Fruit fly (Drosophila melanogaster) whole organism, wandering third instar larva: ENCODE measurements around the gene Fer2.

Source experiments
- CG32264 ChIP-seq: fragments of 200-800 bp; sonication (Bioruptor generic); optimal IDR thresholded peaks from 2 replicates; lab custom pipeline; 2016; ENCODE audit warnings: missing biosample characterization, missing genetic modification characterization
- CG9705 ChIP-seq: fragments of 200-800 bp; sonication (Bioruptor generic); optimal IDR thresholded peaks from 2 replicates; lab custom pipeline; 2018; ENCODE audit warnings: missing biosample characterization, mild to moderate bottlenecking, missing genetic modification characterization
- CrebA ChIP-seq: fragments of 200-800 bp; sonication (Bioruptor generic); optimal IDR thresholded peaks from 2 replicates; lab custom pipeline; 2016; ENCODE audit warnings: missing biosample characterization, mild to moderate bottlenecking, missing genetic modification characterization, borderline replicate concordance
- Dfd ChIP-seq: fragments of >200 bp; optimal IDR thresholded peaks from 2 replicates; lab custom pipeline; 2017; ENCODE audit warnings: missing biosample characterization, missing genetic modification characterization
- Dif ChIP-seq: fragments of 200-275, 200-300 bp; sonication (Bioruptor generic); optimal IDR thresholded peaks from 2 replicates; lab custom pipeline; 2018; ENCODE audit warnings: missing biosample characterization, missing genetic modification characterization; ENCODE audit not compliant: partially characterized antibody
- GATAd ChIP-seq: sonication (Bioruptor generic); optimal IDR thresholded peaks from 2 replicates; lab custom pipeline; 2016; ENCODE audit warnings: missing biosample characterization, missing genetic modification characterization
- HLH106 ChIP-seq: fragments of 200-800 bp; optimal IDR thresholded peaks from 3 replicates; lab custom pipeline; 2019; ENCODE audit warnings: missing biosample characterization, mild to moderate bottlenecking, missing genetic modification characterization, moderate library complexity
- Hr78 ChIP-seq: fragments of >200 bp; optimal IDR thresholded peaks from 2 replicates; lab custom pipeline; 2017; ENCODE audit warnings: missing biosample characterization, missing genetic modification characterization
- Hr83 ChIP-seq: fragments of 200-300 bp; sonication (Bioruptor generic); optimal IDR thresholded peaks from 2 replicates; lab custom pipeline; 2016; ENCODE audit warnings: missing biosample characterization, mild to moderate bottlenecking, missing genetic modification characterization, moderate library complexity; ENCODE audit not compliant: poor library complexity, severe bottlenecking
- Jra ChIP-seq: sonication (Bioruptor generic); optimal IDR thresholded peaks from 2 replicates; lab custom pipeline; 2016; ENCODE audit warnings: missing biosample characterization, missing genetic modification characterization
- Mio ChIP-seq: sonication (Bioruptor generic); optimal IDR thresholded peaks from 2 replicates; lab custom pipeline; 2016; ENCODE audit warnings: missing biosample characterization, missing genetic modification characterization
- Myc ChIP-seq: fragments of >200 bp; optimal IDR thresholded peaks from 2 replicates; lab custom pipeline; 2017
- N ChIP-seq: fragments of >200 bp; optimal IDR thresholded peaks from 2 replicates; lab custom pipeline; 2018; ENCODE audit warnings: missing biosample characterization, missing external identifiers, missing genetic modification characterization
- OdsH ChIP-seq: fragments of 200-800 bp; sonication (Bioruptor generic); optimal IDR thresholded peaks from 2 replicates; lab custom pipeline; 2016; ENCODE audit warnings: missing biosample characterization, mild to moderate bottlenecking, missing genetic modification characterization
- Rel ChIP-seq, 2 experiments: fragments of 200-800 bp; sonication (Bioruptor generic) in 1 of 2; optimal IDR thresholded peaks; 2 replicates in 1 of 2; 3 replicates in 1 of 2; lab custom pipeline; 2016 to 2019; ENCODE audit warnings: mild to moderate bottlenecking in 2 of 2, missing biosample characterization in 2 of 2, missing genetic modification characterization in 2 of 2, moderate library complexity in 1 of 2
- Sp1 ChIP-seq: fragments of 200-800 bp; sonication (Bioruptor generic); optimal IDR thresholded peaks from 3 replicates; lab custom pipeline; 2019; ENCODE audit warnings: missing biosample characterization, mild to moderate bottlenecking, missing genetic modification characterization, moderate library complexity
- br ChIP-seq: fragments of 200-800 bp; sonication (Bioruptor generic); optimal IDR thresholded peaks from 2 replicates; lab custom pipeline; 2016; ENCODE audit warnings: missing biosample characterization, missing genetic modification characterization
- brk ChIP-seq: fragments of 200-800 bp; sonication (Bioruptor generic); optimal IDR thresholded peaks from 2 replicates; lab custom pipeline; 2016; ENCODE audit warnings: missing biosample characterization, mild to moderate bottlenecking, missing genetic modification characterization
- dl ChIP-seq, 2 experiments: fragments of 175-275, 200-275 bp in 1 of 2; fragments of 200-275 bp in 1 of 2; sonication (Bioruptor generic); optimal IDR thresholded peaks; lab custom pipeline; 2018; ENCODE audit warnings: mild to moderate bottlenecking in 2 of 2, missing biosample characterization in 2 of 2, missing genetic modification characterization in 2 of 2, moderate library complexity in 2 of 2; ENCODE audit not compliant: partially characterized antibody in 2 of 2, insufficient read depth in 1 of 2
- dmrt93B ChIP-seq: fragments of 200-800 bp; sonication (Bioruptor generic); optimal IDR thresholded peaks from 2 replicates; lab custom pipeline; 2018; ENCODE audit warnings: missing biosample characterization, mild to moderate bottlenecking, missing genetic modification characterization
- dsf ChIP-seq: sonication (Bioruptor generic); optimal IDR thresholded peaks from 2 replicates; lab custom pipeline; 2016; ENCODE audit warnings: missing biosample characterization, missing genetic modification characterization, borderline replicate concordance
- ey ChIP-seq: fragments of 200-800 bp; sonication (Bioruptor generic); optimal IDR thresholded peaks from 2 replicates; lab custom pipeline; 2016; ENCODE audit warnings: missing biosample characterization, missing genetic modification characterization
- foxo ChIP-seq, 2 experiments: fragments of 200-800 bp; sonication (Bioruptor generic); optimal IDR thresholded peaks; 2 replicates in 1 of 2; 3 replicates in 1 of 2; lab custom pipeline; 2016 to 2017; ENCODE audit warnings: missing biosample characterization in 2 of 2, missing genetic modification characterization in 2 of 2
- fru ChIP-seq: fragments of 200-800 bp; sonication (Bioruptor generic); optimal IDR thresholded peaks from 3 replicates; lab custom pipeline; 2016; ENCODE audit warnings: missing biosample characterization, mild to moderate bottlenecking, missing genetic modification characterization
- h ChIP-seq: fragments of 200-800 bp; sonication (Bioruptor generic); optimal IDR thresholded peaks from 3 replicates; lab custom pipeline; 2016; ENCODE audit warnings: missing biosample characterization, mild to moderate bottlenecking, missing genetic modification characterization
- pan ChIP-seq: fragments of >200 bp; optimal IDR thresholded peaks from 2 replicates; lab custom pipeline; 2017
- psq ChIP-seq: fragments of 200-800 bp; sonication (Bioruptor generic); optimal IDR thresholded peaks from 3 replicates; lab custom pipeline; 2017; ENCODE audit warnings: missing biosample characterization, mild to moderate bottlenecking, missing genetic modification characterization, moderate library complexity
- rgr ChIP-seq: fragments of 200-800 bp; sonication (Bioruptor generic); optimal IDR thresholded peaks from 3 replicates; lab custom pipeline; 2016; ENCODE audit warnings: missing biosample characterization, mild to moderate bottlenecking, missing genetic modification characterization
- sage ChIP-seq: fragments of 200-800 bp; sonication (Bioruptor generic); optimal IDR thresholded peaks from 2 replicates; lab custom pipeline; 2016; ENCODE audit warnings: missing biosample characterization, mild to moderate bottlenecking, missing genetic modification characterization
- sv ChIP-seq: fragments of 200-800 bp; sonication (Bioruptor generic); optimal IDR thresholded peaks from 3 replicates; lab custom pipeline; 2016; ENCODE audit warnings: missing biosample characterization, missing genetic modification characterization
- tai ChIP-seq: sonication (Bioruptor generic); optimal IDR thresholded peaks from 2 replicates; lab custom pipeline; 2016; ENCODE audit warnings: missing biosample characterization, missing genetic modification characterization
- usp ChIP-seq: fragments of >200 bp; optimal IDR thresholded peaks from 2 replicates; lab custom pipeline; 2017; ENCODE audit warnings: missing biosample characterization, missing genetic modification characterization
- woc ChIP-seq: sonication (Bioruptor generic); optimal IDR thresholded peaks from 2 replicates; lab custom pipeline; 2016; ENCODE audit warnings: missing biosample characterization, mild to moderate bottlenecking, missing genetic modification characterization

The Fer2 gene

dm6 chr3R:16151239-16151860, at the start of gene Fer2:
TSS of gene Fer2 (minus strand) at chr3R:16151312.
- TF ChIP-seq Myc (no peak), CrebA (GFP tag; lab: Kevin White, UChicago) (no peak), Mio (GFP tag; lab: Kevin White, UChicago) (no peak), CG32264 (GFP tag; lab: Kevin White, UChicago) (no peak), GATAd (GFP tag; lab: Kevin White, UChicago) (no peak), ey (GFP tag; lab: Kevin White, UChicago) (no peak), Hr78 (no peak), sage (GFP tag; lab: Kevin White, UChicago) (no peak), Jra (no peak), foxo (GFP tag; optimal IDR thresholded peaks at IDR 0.05; lab: Kevin White, UChicago) (peak in 1 of 2 experiments; percentile 12), psq (GFP tag; lab: Kevin White, UChicago) (no peak), rgr (GFP tag; lab: Kevin White, UChicago) (no peak), Hr83 (GFP tag; lab: Kevin White, UChicago) (no peak), dmrt93B (peak; percentile 31), HLH106 (peak; percentile 9), Rel (GFP tag; optimal IDR thresholded peaks at IDR 0.05; lab: Kevin White, UChicago) (no peak), Rel (tag; optimal IDR thresholded peaks at IDR 0.05; lab: Kevin White, UChicago) (no peak), brk (GFP tag; lab: Kevin White, UChicago) (no peak), sv (GFP tag; lab: Kevin White, UChicago) (no peak), br (GFP tag; lab: Kevin White, UChicago) (no peak), Sp1 (GFP tag; lab: Kevin White, UChicago) (peak; percentile 33), usp (GFP tag; lab: Kevin White, UChicago) (no peak), tai (GFP tag; lab: Kevin White, UChicago) (no peak), dsf (no peak), dl (GFP tag; optimal IDR thresholded peaks at IDR 0.05; lab: Kevin White, UChicago; ENCODE audit: insufficient read depth in 1 of 2, partially characterized antibody in 2 of 2) (no peak), Dif (GFP tag; lab: Kevin White, UChicago) (no peak), fru (GFP tag; lab: Kevin White, UChicago) (no peak), h (peak; percentile 17)

DNA sequence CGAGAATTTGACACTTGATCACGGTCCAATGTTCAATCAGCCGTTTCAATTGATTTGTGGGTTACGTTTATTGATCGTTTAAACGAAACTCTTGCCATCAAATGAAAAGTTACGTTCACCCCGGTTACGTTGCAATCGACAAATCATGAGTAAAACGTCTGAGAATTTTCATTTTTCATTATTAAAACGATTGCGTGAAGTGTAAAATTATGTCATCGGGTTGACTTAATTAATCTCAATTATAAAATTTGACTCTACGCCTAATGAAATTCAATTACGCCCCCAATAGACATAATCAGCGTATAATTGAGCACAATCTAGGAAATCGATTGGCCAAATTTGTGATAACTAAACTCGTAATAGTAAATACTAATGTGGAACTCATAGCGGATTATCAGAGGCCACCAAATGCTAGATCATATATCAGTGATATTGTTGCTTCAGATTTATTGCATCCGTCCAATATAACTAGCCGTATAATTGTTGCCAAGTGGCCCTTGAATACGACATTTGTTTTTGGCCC, 49.4 kb upstream of the Fer2 start:
- TF ChIP-seq woc (GFP tag; lab: Kevin White, UChicago) = no peak
- no peak for TF ChIP-seq fru (GFP tag; lab: Kevin White, UChicago)
- TF ChIP-seq dsf = no peak
- no peak for TF ChIP-seq rgr (GFP tag; lab: Kevin White, UChicago)
- TF ChIP-seq sage (GFP tag; lab: Kevin White, UChicago) = no peak
- no peak for TF ChIP-seq usp (GFP tag; lab: Kevin White, UChicago)
- no peak for TF ChIP-seq foxo (GFP tag; optimal IDR thresholded peaks at IDR 0.05; lab: Kevin White, UChicago)
- TF ChIP-seq pan (lab: Kevin White, UChicago) = no peak
- TF ChIP-seq CG32264 (GFP tag; lab: Kevin White, UChicago) = no peak
- no peak for TF ChIP-seq Sp1 (GFP tag; lab: Kevin White, UChicago)
- no peak for TF ChIP-seq HLH106

dm6 chr3R:16190782-16191181, 39.7 kb upstream of the Fer2 start:
- TF ChIP-seq Rel (GFP tag; optimal IDR thresholded peaks at IDR 0.05; lab: Kevin White, UChicago) = no peak
- peak; percentile 91 for TF ChIP-seq Rel (tag; optimal IDR thresholded peaks at IDR 0.05; lab: Kevin White, UChicago)
- no peak for TF ChIP-seq N (GFP tag; lab: Kevin White, UChicago)

DNA sequence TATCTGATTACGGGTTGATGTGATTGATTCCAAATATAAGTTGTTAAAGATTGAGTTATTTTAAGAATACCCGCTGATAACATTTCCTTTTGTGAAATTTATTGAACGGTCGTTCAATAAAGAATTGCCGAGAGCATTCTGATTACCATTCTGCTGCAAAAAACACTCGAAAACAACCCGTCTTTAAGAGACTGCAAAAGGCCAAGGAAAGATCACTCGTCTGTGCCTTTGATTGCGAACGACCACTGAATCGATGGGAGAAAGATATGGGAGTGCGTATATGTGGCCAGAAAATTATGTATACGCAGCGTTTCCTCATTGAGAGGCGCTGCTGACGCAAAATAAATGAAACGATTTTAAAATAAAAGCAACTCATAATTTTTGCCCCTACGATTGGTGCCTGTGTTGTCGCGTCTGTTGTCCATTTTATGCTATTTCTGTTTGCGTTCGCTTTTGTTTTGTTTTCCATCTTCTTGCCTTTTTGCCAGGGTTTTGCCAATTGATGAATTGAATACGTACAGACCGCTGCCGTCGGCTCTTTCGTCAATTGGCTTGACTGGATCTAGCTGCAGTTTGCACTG, 39.2 kb upstream of the Fer2 start:
- TF ChIP-seq OdsH (GFP tag; lab: Kevin White, UChicago) (no peak), Dif (GFP tag; lab: Kevin White, UChicago) (no peak), h (no peak), rgr (GFP tag; lab: Kevin White, UChicago) (no peak), usp (GFP tag; lab: Kevin White, UChicago) (no peak), br (GFP tag; lab: Kevin White, UChicago) (no peak), CrebA (GFP tag; lab: Kevin White, UChicago) (no peak), dsf (no peak), Mio (GFP tag; lab: Kevin White, UChicago) (no peak), pan (lab: Kevin White, UChicago) (no peak), sage (GFP tag; lab: Kevin White, UChicago) (no peak), Dfd (GFP tag; lab: Kevin White, UChicago) (no peak), HLH106 (no peak), foxo (GFP tag; optimal IDR thresholded peaks at IDR 0.05; lab: Kevin White, UChicago) (no peak), brk (GFP tag; lab: Kevin White, UChicago) (no peak), N (GFP tag; lab: Kevin White, UChicago) (no peak), CG9705 (no peak), GATAd (GFP tag; lab: Kevin White, UChicago) (no peak), woc (GFP tag; lab: Kevin White, UChicago) (no peak)
- TF ChIP-seq, all 38 proteins: peak for 0
